Fruit fly (Drosophila melanogaster): Measurements from ENCODE around the gene CG1812.

Gene CG1812

dm6 chrX:20502776-20503503, 8.4 kb upstream of the CG1812 start (continued):
- TF ChIP-seq Dek (tag; optimal IDR thresholded peaks at IDR 0.05) (peak; percentile 10), CG10462 (GFP tag; optimal IDR thresholded peaks at IDR 0.05) (no peak), CG15601 (tag; optimal IDR thresholded peaks at IDR 0.05) (peak; percentile 4), seq (GFP tag; IDR thresholded peaks at IDR 0.05) (no peak), mirr (GFP tag; optimal IDR thresholded peaks at IDR 0.05) (peak; percentile 66), Sry-β (GFP tag; optimal IDR thresholded peaks at IDR 0.05) (no peak), CG12236 (GFP tag; optimal IDR thresholded peaks at IDR 0.05) (no peak), Xrp1 (GFP tag; IDR thresholded peaks at IDR 0.05) (0 out of 2 replicates have a peak, but pooled peaks have one; percentile 11), tap (tag; optimal IDR thresholded peaks at IDR 0.05) (no peak), CG3407 (GFP tag; optimal IDR thresholded peaks at IDR 0.05) (no peak), Nf-YC (tag; optimal IDR thresholded peaks at IDR 0.05) (peak; percentile 31), Sin3A (optimal IDR thresholded peaks at IDR 0.05) (no peak), NC2β (GFP tag; optimal IDR thresholded peaks at IDR 0.05) (no peak), CG13123 (GFP tag; optimal IDR thresholded peaks at IDR 0.05) (no peak), zen (tag; optimal IDR thresholded peaks at IDR 0.05) (no peak), Bdp1 (GFP tag; optimal IDR thresholded peaks at IDR 0.05) (no peak), Lhr (GFP tag; optimal IDR thresholded peaks at IDR 0.05) (no peak), CG6854 (GFP tag; optimal IDR thresholded peaks at IDR 0.05) (peak; percentile 40), CG18764 (GFP tag; optimal IDR thresholded peaks at IDR 0.05) (no peak), CG10321 (GFP tag; IDR thresholded peaks at IDR 0.05) (no peak), CG10209 (GFP tag; optimal IDR thresholded peaks at IDR 0.05) (peak; percentile 22), cato (GFP tag; optimal IDR thresholded peaks at IDR 0.05; ENCODE audit: borderline replicate concordance) (no peak), trh (GFP tag; optimal IDR thresholded peaks at IDR 0.05) (no peak), Fer3 (tag; optimal IDR thresholded peaks at IDR 0.05) (peak; percentile 38), Dbx (GFP tag; IDR thresholded peaks at IDR 0.05) (no peak), C15 (GFP tag; IDR thresholded peaks at IDR 0.05) (no peak), sens-2 (GFP tag; IDR thresholded peaks at IDR 0.05) (no peak), CG34376 (GFP tag; optimal IDR thresholded peaks at IDR 0.05) (peak; percentile 53), Mes4 (GFP tag; optimal IDR thresholded peaks at IDR 0.05) (no peak), Mrtf (GFP tag; IDR thresholded peaks at IDR 0.05) (no peak), ara (GFP tag; IDR thresholded peaks at IDR 0.05) (no peak; the same call in 1 of the 2 replicates), Hr51 (GFP tag; optimal IDR thresholded peaks at IDR 0.05) (peak in 1 of 2 experiments; percentile 61), chif (GFP tag; optimal IDR thresholded peaks at IDR 0.05) (peak in 1 of 2 experiments; percentile 22), gcm (GFP tag; optimal IDR thresholded peaks at IDR 0.05) (no peak), nerfin-1 (tag; optimal IDR thresholded peaks at IDR 0.05) (no peak), Ravus (GFP tag; IDR thresholded peaks at IDR 0.05) (no peak), Adf1 (GFP tag; IDR thresholded peaks at IDR 0.05) (peak; percentile 18; the same call in 1 of the 2 replicates), CG13424 (tag; optimal IDR thresholded peaks at IDR 0.05) (peak; percentile 59), TFAM (GFP tag; optimal IDR thresholded peaks at IDR 0.05) (no peak), CG7928 (GFP tag; optimal IDR thresholded peaks at IDR 0.05) (no peak), kay (GFP tag; optimal IDR thresholded peaks at IDR 0.05) (no peak), kni (GFP tag; optimal IDR thresholded peaks at IDR 0.05) (no peak), CG2199 (GFP tag; IDR thresholded peaks at IDR 0.05) (no peak), Dll (GFP tag; IDR thresholded peaks at IDR 0.05; ENCODE audit: partially characterized antibody) (no peak), CG8944 (GFP tag; optimal IDR thresholded peaks at IDR 0.05) (no peak), disco-r (GFP tag; optimal IDR thresholded peaks at IDR 0.05) (no peak), CG10565 (GFP tag; optimal IDR thresholded peaks at IDR 0.05) (no peak), sens (GFP tag) (peak; percentile 81), gsb (GFP tag; IDR thresholded peaks at IDR 0.05) (no peak), Ets97D (GFP tag; optimal IDR thresholded peaks at IDR 0.05) (peak; percentile 6), Dfd (GFP tag; optimal IDR thresholded peaks at IDR 0.05) (no peak)
